Fruit fly (Drosophila melanogaster) Kc167 (cell line): ENCODE data around the gene Tti1.

Source experiments
- Myc ChIP-seq: fragments of >200 bp; optimal IDR thresholded peaks from 2 replicates; lab custom pipeline; 2017; ENCODE audit warnings: missing external identifiers
- Sin3A ChIP-seq: fragments of >200 bp; optimal IDR thresholded peaks from 2 replicates; lab custom pipeline; 2018; ENCODE audit warnings: missing external identifiers
- insv ChIP-seq: fragments of >200 bp; optimal IDR thresholded peaks from 3 replicates; lab custom pipeline; 2018; ENCODE audit warnings: missing external identifiers

DNA sequence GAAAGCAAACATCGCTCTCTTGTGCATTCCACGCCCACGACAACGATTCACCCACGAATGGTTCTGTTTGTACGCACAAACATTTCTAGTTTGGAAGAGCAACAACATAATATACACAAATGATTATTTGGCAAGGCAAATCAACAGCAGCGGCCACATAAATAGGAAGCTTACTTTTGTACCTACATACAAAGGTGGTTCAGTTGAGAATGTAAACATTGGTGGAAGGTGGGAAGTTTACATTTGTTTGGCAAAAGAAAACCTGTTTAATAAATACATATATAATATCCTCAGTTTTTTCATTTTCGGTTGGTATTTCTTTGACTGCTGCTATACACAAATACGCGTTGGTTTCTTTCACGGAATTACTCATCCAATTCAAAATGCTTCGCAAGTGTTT lies 51.9 kb downstream of the Tti1 start:
- TF ChIP-seq insv (no peak), Myc (lab: Kevin White, UChicago) (no peak), Sin3A (lab: Kevin White, UChicago) (no peak)
